Worm (Caenorhabditis elegans) whole organism, L3 larva: Measurements from ENCODE around the gene srz-42.

Experiments
- ZK546.5 ChIP-seq: sonication (generic microtip); optimal IDR thresholded peaks from 2 replicates; lab custom pipeline; 2017; ENCODE audit warnings: missing biosample characterization, missing genetic modification characterization
- aly-2 ChIP-seq: fragments of 150-350 bp; optimal IDR thresholded peaks from 2 replicates; lab custom pipeline; 2014; ENCODE audit warnings: missing biosample characterization, missing genetic modification characterization
- ama-1 ChIP-seq: fragments of 150-350 bp; optimal IDR thresholded peaks from 2 replicates; lab custom pipeline; 2018
- ceh-16 ChIP-seq: sonication (generic microtip); optimal IDR thresholded peaks from 2 replicates; lab custom pipeline; 2017; ENCODE audit warnings: missing biosample characterization, missing genetic modification characterization
- ceh-28 ChIP-seq: fragments of 150-350 bp; optimal IDR thresholded peaks from 2 replicates; lab custom pipeline; 2014; ENCODE audit warnings: missing biosample characterization, missing genetic modification reagents, missing genetic modification characterization
- ceh-82 ChIP-seq: fragments of 150-350 bp; optimal IDR thresholded peaks from 2 replicates; lab custom pipeline; 2014; ENCODE audit warnings: missing biosample characterization, missing genetic modification characterization
- ceh-9 ChIP-seq: sonication (generic microtip); optimal IDR thresholded peaks from 2 replicates; lab custom pipeline; 2018; ENCODE audit warnings: missing biosample characterization, missing genetic modification characterization
- daf-12 ChIP-seq: fragments of 150-350 bp; optimal IDR thresholded peaks from 2 replicates; lab custom pipeline; 2014; ENCODE audit warnings: missing biosample characterization, missing genetic modification reagents, missing genetic modification characterization
- egl-27 ChIP-seq: sonication (generic microtip); optimal IDR thresholded peaks from 4 replicates; lab custom pipeline; 2017; ENCODE audit warnings: missing biosample characterization, missing genetic modification reagents, missing genetic modification characterization
- egl-5 ChIP-seq: fragments of 150-350 bp; optimal IDR thresholded peaks from 2 replicates; lab custom pipeline; 2017; ENCODE audit warnings: missing biosample characterization, missing genetic modification reagents, missing genetic modification characterization, inconsistent platforms
- elt-1 ChIP-seq: fragments of 150-350 bp; optimal IDR thresholded peaks from 2 replicates; lab custom pipeline; 2014; ENCODE audit warnings: missing biosample characterization, missing genetic modification characterization
- elt-2 ChIP-seq: sonication (generic microtip); optimal IDR thresholded peaks from 2 replicates; lab custom pipeline; 2016; ENCODE audit warnings: missing genetic modification reagents, mild to moderate bottlenecking, missing genetic modification characterization, missing compliant biosample characterization
- elt-3 ChIP-seq, 3 experiments: fragments of 150-350 bp in 1 of 3; sonication (generic microtip) in 2 of 3; optimal IDR thresholded peaks; 2 replicates in 2 of 3; 4 replicates in 1 of 3; lab custom pipeline; 2014 to 2017; ENCODE audit warnings: missing biosample characterization in 3 of 3, missing genetic modification characterization in 3 of 3
- eor-1 ChIP-seq, 2 experiments: fragments of 150-350 bp; optimal IDR thresholded peaks; 2 replicates each; lab custom pipeline; 2014 to 2018; ENCODE audit warnings: missing biosample characterization in 2 of 2, missing genetic modification characterization in 2 of 2
- fkh-10 ChIP-seq: sonication (generic microtip); optimal IDR thresholded peaks from 2 replicates; lab custom pipeline; 2017; ENCODE audit warnings: missing biosample characterization, missing genetic modification reagents, missing genetic modification characterization
- fkh-2 ChIP-seq: fragments of 150-350 bp; optimal IDR thresholded peaks from 2 replicates; lab custom pipeline; 2014; ENCODE audit warnings: missing biosample characterization, missing genetic modification reagents, missing genetic modification characterization
- fos-1 ChIP-seq: fragments of 150-350 bp; optimal IDR thresholded peaks from 2 replicates; lab custom pipeline; 2014; ENCODE audit warnings: missing biosample characterization, missing genetic modification characterization
- jun-1 ChIP-seq: fragments of 150-350 bp; optimal IDR thresholded peaks from 2 replicates; lab custom pipeline; 2014; ENCODE audit warnings: missing biosample characterization, missing genetic modification reagents, missing genetic modification characterization
- lin-15B ChIP-seq: fragments of 150-350 bp; optimal IDR thresholded peaks from 2 replicates; lab custom pipeline; 2014; ENCODE audit warnings: missing biosample characterization, missing genetic modification characterization
- lin-39 ChIP-seq: fragments of 150-350 bp; optimal IDR thresholded peaks from 2 replicates; lab custom pipeline; 2018; ENCODE audit warnings: missing biosample characterization, missing genetic modification reagents, missing genetic modification characterization
- lsy-12 ChIP-seq: sonication (generic microtip); optimal IDR thresholded peaks from 2 replicates; lab custom pipeline; 2016; ENCODE audit warnings: mild to moderate bottlenecking, missing genetic modification characterization, missing compliant biosample characterization
- mdl-1 ChIP-seq: fragments of 150-350 bp; optimal IDR thresholded peaks from 2 replicates; lab custom pipeline; 2014; ENCODE audit warnings: missing biosample characterization, missing genetic modification characterization
- mml-1 ChIP-seq: fragments of 150-350 bp; sonication (generic microtip); optimal IDR thresholded peaks from 3 replicates; lab custom pipeline; 2014; ENCODE audit warnings: missing biosample characterization, missing genetic modification characterization
- nfya-1 ChIP-seq: sonication (generic microtip); optimal IDR thresholded peaks from 2 replicates; lab custom pipeline; 2017; ENCODE audit warnings: missing genetic modification characterization, mild to moderate bottlenecking, missing compliant biosample characterization, antibody characterized with exemption, moderate library complexity; ENCODE audit not compliant: insufficient read depth
- nhr-11 ChIP-seq: fragments of 150-350 bp; optimal IDR thresholded peaks from 2 replicates; lab custom pipeline; 2014; ENCODE audit warnings: missing biosample characterization, missing genetic modification characterization
- nhr-12 ChIP-seq: fragments of 150-350 bp; optimal IDR thresholded peaks from 2 replicates; lab custom pipeline; 2014; ENCODE audit warnings: missing biosample characterization, missing genetic modification characterization
- nhr-23 ChIP-seq: fragments of 150-350 bp; optimal IDR thresholded peaks from 2 replicates; lab custom pipeline; 2014; ENCODE audit warnings: missing biosample characterization, missing genetic modification reagents, missing genetic modification characterization
- nhr-237 ChIP-seq: fragments of 150-350 bp; optimal IDR thresholded peaks from 2 replicates; lab custom pipeline; 2014; ENCODE audit warnings: missing biosample characterization, missing genetic modification characterization
- nhr-25 ChIP-seq: sonication (generic microtip); optimal IDR thresholded peaks from 2 replicates; lab custom pipeline; 2017; ENCODE audit warnings: missing biosample characterization, missing genetic modification characterization
- nhr-28 ChIP-seq: fragments of 150-350 bp; optimal IDR thresholded peaks from 2 replicates; lab custom pipeline; 2014; ENCODE audit warnings: missing biosample characterization, missing genetic modification characterization
- nhr-43 ChIP-seq: sonication (generic microtip); optimal IDR thresholded peaks from 2 replicates; lab custom pipeline; 2016; ENCODE audit warnings: mild to moderate bottlenecking, missing genetic modification characterization, missing compliant biosample characterization; ENCODE audit not compliant: poor library complexity, severe bottlenecking
- nhr-67 ChIP-seq: fragments of 150-350 bp; optimal IDR thresholded peaks from 2 replicates; lab custom pipeline; 2014; ENCODE audit warnings: missing biosample characterization, missing genetic modification characterization
- nhr-76 ChIP-seq: fragments of 150-350 bp; sonication (generic microtip); optimal IDR thresholded peaks from 5 replicates; lab custom pipeline; 2014; ENCODE audit warnings: missing biosample characterization, missing genetic modification characterization
- nhr-77 ChIP-seq: fragments of 150-350 bp; optimal IDR thresholded peaks from 2 replicates; lab custom pipeline; 2014; ENCODE audit warnings: missing biosample characterization, missing genetic modification characterization
- sea-2 ChIP-seq: fragments of 150-350 bp; sonication (generic microtip); optimal IDR thresholded peaks from 4 replicates; lab custom pipeline; 2014; ENCODE audit warnings: missing biosample characterization, missing genetic modification reagents, missing genetic modification characterization
- skn-1 ChIP-seq: fragments of 150-350 bp; optimal IDR thresholded peaks from 2 replicates; lab custom pipeline; 2014; ENCODE audit warnings: missing biosample characterization, missing genetic modification characterization
- snpc-4 ChIP-seq: fragments of 150-350 bp; optimal IDR thresholded peaks from 2 replicates; lab custom pipeline; 2014; ENCODE audit warnings: missing biosample characterization, missing genetic modification characterization
- tbx-2 ChIP-seq: sonication (generic microtip); optimal IDR thresholded peaks from 2 replicates; lab custom pipeline; 2016; ENCODE audit warnings: mild to moderate bottlenecking, missing genetic modification characterization, missing compliant biosample characterization
- unc-39 ChIP-seq: sonication (generic microtip); optimal IDR thresholded peaks from 4 replicates; lab custom pipeline; 2017; ENCODE audit warnings: missing biosample characterization, missing genetic modification characterization
- unc-62 ChIP-seq: fragments of 150-350 bp; sonication (generic microtip); optimal IDR thresholded peaks from 4 replicates; lab custom pipeline; 2014; ENCODE audit warnings: missing biosample characterization, missing genetic modification reagents, missing genetic modification characterization
- ztf-11 ChIP-seq: fragments of 150-350 bp; optimal IDR thresholded peaks from 2 replicates; lab custom pipeline; 2014; ENCODE audit warnings: missing biosample characterization, missing genetic modification characterization
- ztf-4 ChIP-seq: fragments of 150-350 bp; optimal IDR thresholded peaks from 2 replicates; lab custom pipeline; 2014; ENCODE audit warnings: missing biosample characterization, missing genetic modification characterization

srz-42 gene

DNA sequence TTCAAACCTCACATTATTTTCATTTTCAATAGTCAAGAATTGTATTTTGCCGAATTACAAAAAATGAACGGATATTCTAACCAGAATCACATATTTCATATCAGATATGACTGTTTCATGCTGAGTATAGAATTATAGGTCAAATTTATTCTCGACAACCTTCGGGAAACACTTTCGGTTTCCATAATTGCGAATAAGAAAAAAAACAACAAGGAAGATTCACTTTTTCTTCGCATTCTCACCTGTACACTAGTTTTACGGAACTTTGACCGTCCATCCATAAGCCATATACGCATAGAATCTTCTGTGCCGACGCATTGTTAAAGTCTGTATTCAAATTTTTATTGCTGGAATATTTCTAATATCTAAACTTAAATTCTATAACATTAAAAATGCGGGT lies 16.4 kb downstream of the srz-42 start, which contains the start of gene oac-37:
Gene oac-37 (plus strand): TSS at position 301 of the 400 bp plus-strand sequence.
- TF ChIP-seq ztf-4 (no peak), ama-1 (lab: Kevin White, UChicago) (no peak), lsy-12 (tag; lab: Kevin White, UChicago) (no peak), ceh-9 (tag; lab: Kevin White, UChicago) (no peak), ZK546.5 (tag; lab: Kevin White, UChicago) (no peak), nhr-23 (tag; lab: Kevin White, UChicago) (no peak), snpc-4 (tag; lab: Kevin White, UChicago) (no peak), nfya-1 (tag; lab: Kevin White, UChicago) (no peak), nhr-76 (tag; lab: Kevin White, UChicago) (no peak), egl-27 (tag; lab: Kevin White, UChicago) (no peak), egl-5 (no peak), ceh-28 (tag; lab: Kevin White, UChicago) (no peak), sea-2 (GFP tag; lab: Kevin White, UChicago) (no peak), nhr-12 (no peak), elt-1 (tag; lab: Kevin White, UChicago) (no peak), jun-1 (no peak), aly-2 (tag; lab: Kevin White, UChicago) (no peak), ztf-11 (tag; lab: Kevin White, UChicago) (no peak)

DNA sequence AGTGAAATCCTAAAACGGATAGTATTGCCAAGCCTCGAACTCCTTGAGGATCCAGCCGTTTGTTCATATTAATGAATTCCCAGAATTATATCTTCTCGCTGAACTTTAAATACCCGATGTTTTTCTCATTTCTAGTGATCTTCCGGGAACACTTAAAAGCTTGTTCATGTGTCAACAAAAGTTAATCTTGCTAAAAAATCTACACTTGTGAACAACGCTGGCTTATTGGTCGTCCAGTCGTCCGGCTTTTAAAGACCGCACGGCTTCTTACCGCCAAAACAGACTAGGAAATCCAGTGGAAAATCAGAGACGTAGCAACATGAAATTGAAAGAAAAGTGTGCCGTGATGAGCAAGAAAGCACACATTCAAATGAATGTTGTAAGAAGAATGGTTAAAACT lies 24.1 kb downstream of the srz-42 start, which contains the start of gene oac-38:
Gene oac-38 (minus strand): TSS at position 101 of the 400 bp plus-strand sequence.
- TF ChIP-seq unc-39 (no peak), nhr-77 (no peak), nhr-11 (tag; lab: Kevin White, UChicago) (no peak), daf-12 (no peak), mdl-1 (no peak), eor-1 (tag; optimal IDR thresholded peaks at IDR 0.05; lab: Kevin White, UChicago) (no peak), egl-27 (tag; lab: Kevin White, UChicago) (no peak), nhr-237 (tag; lab: Kevin White, UChicago) (no peak), aly-2 (tag; lab: Kevin White, UChicago) (no peak), ceh-16 (tag; lab: Kevin White, UChicago) (no peak), lin-39 (no peak), elt-3 (tag; optimal IDR thresholded peaks at IDR 0.05; lab: Kevin White, UChicago) (no peak), sea-2 (GFP tag; lab: Kevin White, UChicago) (no peak), ceh-82 (no peak), nhr-28 (tag; lab: Kevin White, UChicago) (no peak), lin-15B (tag; lab: Kevin White, UChicago) (no peak), unc-62 (GFP tag; lab: Kevin White, UChicago) (no peak), ceh-9 (tag; lab: Kevin White, UChicago) (no peak)

DNA sequence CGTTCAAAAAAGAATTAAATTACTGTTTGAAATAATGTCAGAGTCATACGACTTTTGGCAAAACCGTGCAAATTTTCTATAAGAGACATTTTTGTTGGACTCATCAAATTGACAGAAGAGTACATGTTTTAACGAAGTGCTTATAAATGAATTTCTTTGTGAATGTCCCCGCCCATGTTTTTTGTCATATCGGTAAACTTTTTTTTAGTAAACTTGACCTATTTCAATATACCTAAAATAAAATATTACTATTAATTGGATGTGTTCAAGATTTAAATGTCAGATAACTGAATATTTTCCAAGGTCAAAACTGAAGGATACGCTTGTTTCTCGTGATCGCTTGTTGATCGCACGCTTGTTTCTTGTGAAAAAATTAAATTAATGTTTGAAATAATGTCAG lies 28.9 kb downstream of the srz-42 start, which contains the start of gene R05A10.8:
Gene R05A10.8 (minus strand): TSS at position 101 of the 400 bp plus-strand sequence.
- no peak for TF ChIP-seq ceh-16 (tag; lab: Kevin White, UChicago)
- TF ChIP-seq unc-39: no peak
- TF ChIP-seq nhr-28 (tag; lab: Kevin White, UChicago): no peak
- no peak for TF ChIP-seq mdl-1
- no peak for TF ChIP-seq ceh-28 (tag; lab: Kevin White, UChicago)
- TF ChIP-seq, all 47 proteins: peak for 0

DNA sequence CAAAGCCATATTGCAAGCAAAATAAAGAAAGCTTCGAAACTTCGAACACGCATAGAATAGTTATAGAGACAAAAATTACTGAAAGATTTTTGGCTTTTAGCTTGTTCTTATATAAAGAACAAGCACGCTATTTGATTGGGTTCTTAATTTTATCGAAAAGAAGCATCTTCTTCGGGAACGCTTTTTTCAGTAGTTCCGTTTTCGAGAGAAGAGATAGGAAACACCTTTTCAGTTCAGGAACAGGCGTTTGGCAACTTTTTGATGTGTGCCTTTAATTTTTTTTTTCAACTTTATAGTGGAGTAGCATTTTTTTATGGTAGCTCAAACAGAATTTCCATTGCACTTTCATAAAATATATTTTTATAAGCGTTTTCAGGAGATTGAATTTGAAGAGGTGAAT lies 33.6 kb downstream of the srz-42 start, which contains the start of gene R05A10.7:
Gene R05A10.7 (minus strand): TSS at position 101 of the 400 bp plus-strand sequence.
- no peak for TF ChIP-seq tbx-2
- no peak for TF ChIP-seq nhr-77
- TF ChIP-seq ceh-9 (tag; lab: Kevin White, UChicago): no peak
- TF ChIP-seq elt-2 (tag; lab: Kevin White, UChicago): no peak
- TF ChIP-seq ztf-11 (tag; lab: Kevin White, UChicago): no peak
- TF ChIP-seq eor-1 (tag; optimal IDR thresholded peaks at IDR 0.05; lab: Kevin White, UChicago): no peak
- no peak for TF ChIP-seq nhr-43 (tag; lab: Kevin White, UChicago)

DNA sequence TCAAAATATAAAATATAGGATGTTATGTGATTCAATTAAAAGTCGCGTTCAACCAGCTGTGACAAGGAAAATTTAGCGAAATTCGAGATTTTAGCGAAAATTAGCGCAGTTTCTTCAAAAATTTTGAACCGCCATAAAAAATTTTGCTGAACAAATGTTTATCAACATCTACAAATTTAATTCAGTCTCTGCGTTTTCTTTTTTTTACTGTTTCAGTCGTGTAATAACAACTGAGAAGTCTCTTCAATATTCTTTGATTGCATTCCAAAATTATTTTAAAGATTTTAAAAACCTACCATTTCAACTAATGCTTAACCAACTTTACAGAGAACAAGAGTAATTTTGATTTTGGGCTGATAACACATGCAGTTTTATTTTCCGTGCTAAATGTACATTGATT lies 34.9 kb downstream of the srz-42 start:
- TF ChIP-seq lsy-12 (tag; lab: Kevin White, UChicago) (no peak), fkh-2 (tag; lab: Kevin White, UChicago) (no peak), lin-39 (no peak), daf-12 (no peak), fos-1 (tag; lab: Kevin White, UChicago) (no peak), nhr-23 (tag; lab: Kevin White, UChicago) (no peak), nhr-77 (no peak), jun-1 (no peak), nhr-237 (tag; lab: Kevin White, UChicago) (no peak), eor-1 (tag; optimal IDR thresholded peaks at IDR 0.05; lab: Kevin White, UChicago) (no peak), elt-2 (tag; lab: Kevin White, UChicago) (no peak), mml-1 (no peak), nhr-67 (tag; lab: Kevin White, UChicago) (no peak), skn-1 (no peak), nfya-1 (tag; lab: Kevin White, UChicago) (no peak), mdl-1 (no peak), fkh-10 (GFP tag; lab: Kevin White, UChicago) (no peak), nhr-76 (tag; lab: Kevin White, UChicago) (no peak), nhr-25 (no peak), aly-2 (tag; lab: Kevin White, UChicago) (no peak)
